Worm (Caenorhabditis elegans) whole organism, late embryonic: ENCODE measurements around the gene R12C12.10.

Source experiments
- Y22D7AL.16 ChIP-seq: sonication (generic microtip); optimal IDR thresholded peaks from 2 replicates; lab custom pipeline; 2016; ENCODE audit warnings: missing genetic modification characterization, missing compliant biosample characterization
- ceh-31 ChIP-seq: sonication (generic microtip); optimal IDR thresholded peaks from 2 replicates; lab custom pipeline; 2016; ENCODE audit warnings: missing genetic modification characterization, missing compliant biosample characterization
- dve-1 ChIP-seq: sonication (generic microtip); optimal IDR thresholded peaks from 2 replicates; lab custom pipeline; 2017; ENCODE audit warnings: antibody characterized with exemption, mild to moderate bottlenecking, missing genetic modification characterization, missing compliant biosample characterization
- pqm-1 ChIP-seq: sonication (generic microtip); optimal IDR thresholded peaks from 2 replicates; lab custom pipeline; 2016; ENCODE audit warnings: missing genetic modification characterization, missing compliant biosample characterization
- sox-2 ChIP-seq: fragments of 200-800 bp; sonication (Bioruptor generic); IDR thresholded peaks from 2 replicates; pipeline ENCODE4 v1.3.6; 2022; ENCODE audit warnings: missing genetic modification reagents, missing genetic modification characterization, missing compliant biosample characterization

The R12C12.10 gene

ce11 chrII:5996066-5996465, 47.0 kb downstream of the R12C12.10 start, which contains the start of gene ins-4:
TSS of gene ins-4 (plus strand) at chrII:5996366.
- TF ChIP-seq ceh-31 (no peak), pqm-1 (tag; lab: Kevin White, UChicago) (no peak), dve-1 (tag; lab: Kevin White, UChicago) (no peak), Y22D7AL.16 (tag; lab: Kevin White, UChicago) (no peak), sox-2 (GFP tag; lab: Robert Waterston, UW) (no peak)
